Worm (Caenorhabditis elegans) whole organism, L4 larva: Measurements from ENCODE around the gene F41E7.2.

Experiments
- T26A8.4 ChIP-seq: fragments of 200-800 bp; sonication (Bioruptor generic); IDR thresholded peaks from 2 replicates; pipeline ENCODE4 v1.3.6; 2022; ENCODE audit warnings: missing genetic modification characterization, missing compliant biosample characterization
- Y75B8A.6 ChIP-seq: fragments of 200-800 bp; sonication (Bioruptor generic); IDR thresholded peaks from 2 replicates; pipeline ENCODE4 v1.3.6; 2022; ENCODE audit warnings: missing genetic modification reagents, missing genetic modification characterization, missing compliant biosample characterization
- aha-1 ChIP-seq: fragments of 150-350 bp; peaks from one replicate; lab custom pipeline; 2014; ENCODE audit warnings: missing biosample characterization, missing genetic modification characterization
- daf-16 ChIP-seq, 3 experiments: sonication (generic microtip); optimal IDR thresholded peaks; 2 replicates each; lab custom pipeline; 2016 to 2017; ENCODE audit warnings: missing genetic modification characterization in 3 of 3, missing genetic modification reagents in 3 of 3, mild to moderate bottlenecking in 2 of 3, missing compliant biosample characterization in 2 of 3, missing biosample characterization in 1 of 3, moderate library complexity in 1 of 3
- dmd-6 ChIP-seq: fragments of 200-800 bp; sonication (Bioruptor generic); IDR thresholded peaks from 2 replicates; pipeline ENCODE4 v1.3.6; 2022; ENCODE audit warnings: missing genetic modification reagents, missing genetic modification characterization, missing compliant biosample characterization
- dve-1 ChIP-seq: sonication (generic microtip); optimal IDR thresholded peaks from 2 replicates; lab custom pipeline; 2017; ENCODE audit warnings: antibody characterized with exemption, mild to moderate bottlenecking, missing genetic modification characterization, missing compliant biosample characterization; ENCODE audit not compliant: insufficient read depth
- fkh-10 ChIP-seq: fragments of 150-350 bp; optimal IDR thresholded peaks from 2 replicates; lab custom pipeline; 2014; ENCODE audit warnings: missing biosample characterization, missing genetic modification reagents, missing genetic modification characterization
- hif-1 ChIP-seq, 2 experiments: sonication (generic microtip); optimal IDR thresholded peaks; 2 replicates each; lab custom pipeline; 2016 to 2017; ENCODE audit warnings: missing compliant biosample characterization in 2 of 2, missing genetic modification characterization in 2 of 2, missing genetic modification reagents in 2 of 2, missing genotype in 2 of 2, mild to moderate bottlenecking in 1 of 2
- hlh-11 ChIP-seq: fragments of 200-800 bp; sonication (Bioruptor generic); optimal IDR thresholded peaks from 2 replicates; lab custom pipeline; 2018; ENCODE audit warnings: mild to moderate bottlenecking, missing genetic modification characterization, missing compliant biosample characterization
- hlh-30 ChIP-seq: sonication (generic microtip); optimal IDR thresholded peaks from 2 replicates; lab custom pipeline; 2017; ENCODE audit warnings: antibody characterized with exemption, mild to moderate bottlenecking, missing genetic modification characterization, missing compliant biosample characterization; ENCODE audit not compliant: insufficient read depth
- lin-29 ChIP-seq: fragments of 200-800 bp; sonication (Bioruptor generic); IDR thresholded peaks from 2 replicates; pipeline ENCODE4 v1.3.6; 2022; ENCODE audit warnings: missing genetic modification reagents, missing genetic modification characterization, missing compliant biosample characterization
- lsy-2 ChIP-seq, 2 experiments: fragments of 150-350 bp in 1 of 2; sonication (generic microtip) in 1 of 2; optimal IDR thresholded peaks; 2 replicates each; lab custom pipeline; 2014 to 2017; ENCODE audit warnings: missing biosample characterization in 2 of 2, missing genetic modification characterization in 2 of 2
- madf-9 ChIP-seq: fragments of 200-800 bp; sonication (Bioruptor generic); conservative IDR thresholded peaks from 2 replicates; pipeline ENCODE4 v1.3.6; 2022; ENCODE audit warnings: missing genetic modification reagents, missing genetic modification characterization, missing compliant biosample characterization
- mdl-1 ChIP-seq, 2 experiments: fragments of 150-350 bp in 1 of 2; sonication (generic microtip) in 1 of 2; optimal IDR thresholded peaks; 2 replicates each; lab custom pipeline; 2014 to 2017; ENCODE audit warnings: missing biosample characterization in 2 of 2, missing genetic modification characterization in 2 of 2
- mep-1 ChIP-seq: fragments of 150-350 bp; sonication (generic microtip); optimal IDR thresholded peaks from 3 replicates; lab custom pipeline; 2014; ENCODE audit warnings: missing biosample characterization, missing genetic modification characterization
- mes-2 ChIP-seq: sonication (generic microtip); optimal IDR thresholded peaks from 2 replicates; lab custom pipeline; 2016; ENCODE audit warnings: missing genotype, mild to moderate bottlenecking, missing genetic modification characterization, missing compliant biosample characterization; ENCODE audit not compliant: poor library complexity, severe bottlenecking
- mxl-3 ChIP-seq: fragments of 200-800 bp; sonication (Bioruptor generic); optimal IDR thresholded peaks from 2 replicates; lab custom pipeline; 2018; ENCODE audit warnings: mild to moderate bottlenecking, missing genetic modification characterization, missing compliant biosample characterization
- nhr-10 ChIP-seq: fragments of 150-350 bp; optimal IDR thresholded peaks from 2 replicates; lab custom pipeline; 2014; ENCODE audit warnings: missing biosample characterization, missing genetic modification characterization
- nhr-111 ChIP-seq: fragments of 200-800 bp; sonication (Bioruptor generic); optimal IDR thresholded peaks from 2 replicates; lab custom pipeline; 2018; ENCODE audit warnings: mild to moderate bottlenecking, missing genetic modification characterization, missing compliant biosample characterization
- nhr-25 ChIP-seq: sonication (generic microtip); optimal IDR thresholded peaks from 2 replicates; lab custom pipeline; 2017; ENCODE audit warnings: missing genetic modification characterization, mild to moderate bottlenecking, missing compliant biosample characterization, antibody characterized with exemption, moderate library complexity, borderline replicate concordance; ENCODE audit not compliant: insufficient read depth
- nhr-28 ChIP-seq: fragments of 150-350 bp; optimal IDR thresholded peaks from 2 replicates; lab custom pipeline; 2014; ENCODE audit warnings: missing biosample characterization, missing genetic modification characterization
- nhr-48 ChIP-seq: sonication (generic microtip); optimal IDR thresholded peaks from 2 replicates; lab custom pipeline; 2016; ENCODE audit warnings: mild to moderate bottlenecking, missing genetic modification characterization, missing compliant biosample characterization
- nhr-6 ChIP-seq: fragments of 150-350 bp; optimal IDR thresholded peaks from 2 replicates; lab custom pipeline; 2014; ENCODE audit warnings: missing biosample characterization, missing genetic modification characterization
- nhr-77 ChIP-seq: fragments of 150-350 bp; optimal IDR thresholded peaks from 2 replicates; lab custom pipeline; 2014; ENCODE audit warnings: missing biosample characterization, missing genetic modification characterization
- pha-4 ChIP-seq, 2 experiments: fragments of 150-350 bp in 1 of 2; fragments of 200-800 bp in 1 of 2; sonication (Bioruptor generic) in 1 of 2; IDR thresholded peaks in 1 of 2; optimal IDR thresholded peaks in 1 of 2; 2 replicates each; pipeline versions ENCODE4 v1.3.6 to Lab custom; 2014 to 2022; ENCODE audit warnings: missing genetic modification characterization in 2 of 2, missing genetic modification reagents in 2 of 2, missing biosample characterization in 1 of 2, missing compliant biosample characterization in 1 of 2
- snpc-1.2 ChIP-seq: fragments of 200-800 bp; sonication (Bioruptor generic); IDR thresholded peaks from 2 replicates; pipeline ENCODE4 v1.3.6; 2022; ENCODE audit warnings: missing genetic modification reagents, missing genetic modification characterization, missing compliant biosample characterization
- snpc-4 ChIP-seq: fragments of 150-350 bp; optimal IDR thresholded peaks from 2 replicates; lab custom pipeline; 2014; ENCODE audit warnings: missing biosample characterization, missing genetic modification characterization
- tra-1 ChIP-seq: fragments of 200-800 bp; sonication (Bioruptor generic); IDR thresholded peaks from 2 replicates; pipeline ENCODE4 v1.3.6; 2022; ENCODE audit warnings: missing genetic modification reagents, missing genetic modification characterization, missing compliant biosample characterization
- unc-39 ChIP-seq: sonication (generic microtip); optimal IDR thresholded peaks from 2 replicates; lab custom pipeline; 2017; ENCODE audit warnings: missing biosample characterization, missing genetic modification characterization
- unc-62 ChIP-seq, 3 experiments: fragments of 150-350 bp in 1 of 3; sonication (generic microtip); optimal IDR thresholded peaks in 2 of 3; peaks in 1 of 3; 1 replicate in 1 of 3; 2 replicates in 2 of 3; lab custom pipeline; 2014 to 2017; ENCODE audit warnings: missing biosample characterization in 3 of 3, missing genetic modification characterization in 3 of 3, missing genetic modification reagents in 3 of 3, missing genotype in 1 of 3
- zfp-2 ChIP-seq: sonication (generic microtip); optimal IDR thresholded peaks from 2 replicates; lab custom pipeline; 2016; ENCODE audit warnings: mild to moderate bottlenecking, missing genetic modification characterization, missing compliant biosample characterization
- ztf-7 ChIP-seq: fragments of 150-350 bp; optimal IDR thresholded peaks from 2 replicates; lab custom pipeline; 2014; ENCODE audit warnings: missing biosample characterization, missing genetic modification characterization

F41E7.2 gene

ce11 chrX:10273392-10273791, at the start of gene F41E7.2:
TSS of gene F41E7.2 (plus strand) at chrX:10273692.
- TF ChIP-seq nhr-6: no peak
- no peak for TF ChIP-seq mes-2 (tag; lab: Kevin White, UChicago)

ce11 chrX:10225845-10226244, 47.6 kb upstream of the F41E7.2 start:
- TF ChIP-seq nhr-77 (no peak), fkh-10 (GFP tag; lab: Kevin White, UChicago) (peak; percentile 68)
- TF ChIP-seq, all 104 proteins: peak for 1

ce11 chrX:10227217-10227616, 46.3 kb upstream of the F41E7.2 start:
- no peak for TF ChIP-seq hif-1 (tag; optimal IDR thresholded peaks at IDR 0.05; lab: Kevin White, UChicago)
- TF ChIP-seq snpc-4: no peak
- TF ChIP-seq zfp-2: no peak

ce11 chrX:10228094-10228746, 45.3 kb upstream of the F41E7.2 start, which contains the start of gene C14H10.3:
TSS of gene C14H10.3 (minus strand) at chrX:10228137.
- TF ChIP-seq unc-62 (GFP tag; optimal IDR thresholded peaks at IDR 0.05 in 1 of 2; lab: Kevin White, UChicago) (peak in 1 of 2 experiments; percentile 28), unc-62 (tag; optimal IDR thresholded peaks at IDR 0.05; lab: Kevin White, UChicago) (no peak), lsy-2 (tag; optimal IDR thresholded peaks at IDR 0.05; lab: Kevin White, UChicago) (no peak), dve-1 (tag; lab: Kevin White, UChicago) (peak; percentile 13), unc-39 (tag; lab: Kevin White, UChicago) (no peak), aha-1 (tag; lab: Kevin White, UChicago) (peak; percentile 83), nhr-28 (peak; percentile 24), nhr-6 (no peak), snpc-4 (no peak), pha-4 (GFP tag; IDR thresholded peaks at IDR 0.05; lab: Robert Waterston, UW) (no peak), pha-4 (tag; optimal IDR thresholded peaks at IDR 0.05; lab: Kevin White, UChicago) (no peak), daf-16 (GFP tag; optimal IDR thresholded peaks at IDR 0.05; lab: Kevin White, UChicago) (no peak), daf-16 (tag; optimal IDR thresholded peaks at IDR 0.05; lab: Kevin White, UChicago) (peak; percentile 65), snpc-1.2 (GFP tag; lab: Robert Waterston, UW) (no peak)

ce11 chrX:10230872-10231271, 42.6 kb upstream of the F41E7.2 start:
- TF ChIP-seq tra-1 (0 out of 2 replicates have a peak, but pooled peaks have one; percentile 12), lin-29 (GFP tag; lab: Robert Waterston, UW) (0 out of 2 replicates have a peak, but pooled peaks have one; percentile 28), hlh-30 (tag; lab: Kevin White, UChicago) (peak; percentile 92), dmd-6 (peak; percentile 30; the same call in 1 of the 2 replicates), nhr-25 (tag; lab: Kevin White, UChicago) (peak; percentile 20), aha-1 (tag; lab: Kevin White, UChicago) (peak; percentile 64), nhr-111 (GFP tag; lab: Kevin White, UChicago) (no peak), mdl-1 (tag; optimal IDR thresholded peaks at IDR 0.05; lab: Kevin White, UChicago) (peak in 1 of 2 experiments; percentile 67), mxl-3 (GFP tag; lab: Kevin White, UChicago) (peak; percentile 90), nhr-10 (tag; lab: Kevin White, UChicago) (no peak), mep-1 (tag; lab: Kevin White, UChicago) (peak; percentile 5), nhr-28 (peak; percentile 29), madf-9 (GFP tag; lab: Robert Waterston, UW) (no peak), dve-1 (tag; lab: Kevin White, UChicago) (peak; percentile 18), T26A8.4 (peak; percentile 48; the same call in 1 of the 2 replicates), hlh-11 (tag; lab: Kevin White, UChicago) (peak; percentile 81), nhr-48 (tag; lab: Kevin White, UChicago) (peak; percentile 28), ztf-7 (no peak), Y75B8A.6 (GFP tag; lab: Robert Waterston, UW) (no peak)
